Worm (Caenorhabditis elegans): ENCODE data around the gene far-8.

ce11 chrIII:870555-870954 lies 27.8 kb downstream of the far-8 start:
- TF ChIP-seq flt-1 (GFP tag; IDR thresholded peaks at IDR 0.05) (no peak), T22C8.4 (GFP tag; IDR thresholded peaks at IDR 0.05) (no peak), cog-1 (tag; optimal IDR thresholded peaks at IDR 0.05) (no peak), ztf-29 (GFP tag; IDR thresholded peaks at IDR 0.05) (no peak), klf-2 (GFP tag; conservative IDR thresholded peaks at IDR 0.05) (no peak), tab-1 (GFP tag; IDR thresholded peaks at IDR 0.05) (no peak), ref-1 (GFP tag; conservative IDR thresholded peaks at IDR 0.05) (no peak)

Data from whole organism, midembryonic.